Worm (Caenorhabditis elegans) whole organism, late embryonic: ENCODE measurements around the gene F31D4.2.
A peak's percentile ranks its signal among the peaks of the same experiment; 100 is the strongest.

Source experiments
- C38D4.7 ChIP-seq: fragments of 200-800 bp; sonication (Bioruptor generic); optimal IDR thresholded peaks from 2 replicates; lab custom pipeline; 2018; ENCODE audit warnings: mild to moderate bottlenecking, missing genetic modification characterization, moderate library complexity, missing compliant biosample characterization
- F13H6.1 ChIP-seq: sonication (generic microtip); optimal IDR thresholded peaks from 2 replicates; lab custom pipeline; 2016; ENCODE audit warnings: missing genetic modification characterization, missing compliant biosample characterization
- Y22D7AL.16 ChIP-seq: sonication (generic microtip); optimal IDR thresholded peaks from 2 replicates; lab custom pipeline; 2016; ENCODE audit warnings: missing genetic modification characterization, missing compliant biosample characterization
- ceh-14 ChIP-seq: sonication (generic microtip); optimal IDR thresholded peaks from 2 replicates; lab custom pipeline; 2016; ENCODE audit warnings: missing genotype, missing genetic modification characterization, missing compliant biosample characterization
- ceh-18 ChIP-seq: sonication (generic microtip); optimal IDR thresholded peaks from 2 replicates; lab custom pipeline; 2016; ENCODE audit warnings: missing genetic modification characterization, missing compliant biosample characterization
- ceh-2 ChIP-seq: sonication (generic microtip); optimal IDR thresholded peaks from 2 replicates; lab custom pipeline; 2016; ENCODE audit warnings: missing genotype, missing genetic modification characterization, missing compliant biosample characterization
- ceh-22 ChIP-seq: sonication (generic microtip); optimal IDR thresholded peaks from 2 replicates; lab custom pipeline; 2017; ENCODE audit warnings: missing biosample characterization, missing genetic modification characterization
- ceh-31 ChIP-seq: sonication (generic microtip); optimal IDR thresholded peaks from 2 replicates; lab custom pipeline; 2016; ENCODE audit warnings: missing genetic modification characterization, missing compliant biosample characterization
- ceh-34 ChIP-seq: sonication (generic microtip); optimal IDR thresholded peaks from 2 replicates; lab custom pipeline; 2016; ENCODE audit warnings: mild to moderate bottlenecking, missing genetic modification characterization, missing compliant biosample characterization
- ceh-45 ChIP-seq: fragments of 200-800 bp; sonication (Bioruptor generic); IDR thresholded peaks from 2 replicates; pipeline ENCODE4 v1.3.6; 2022; ENCODE audit warnings: missing genetic modification reagents, missing genetic modification characterization, missing compliant biosample characterization
- ceh-9 ChIP-seq: sonication (generic microtip); optimal IDR thresholded peaks from 2 replicates; lab custom pipeline; 2016; ENCODE audit warnings: mild to moderate bottlenecking, missing genetic modification characterization, inconsistent platforms, missing compliant biosample characterization
- elt-2 ChIP-seq: sonication (generic microtip); optimal IDR thresholded peaks from 2 replicates; lab custom pipeline; 2016; ENCODE audit warnings: missing genetic modification reagents, missing genetic modification characterization, missing compliant biosample characterization
- elt-4 ChIP-seq: sonication (generic microtip); optimal IDR thresholded peaks from 2 replicates; lab custom pipeline; 2016; ENCODE audit warnings: missing genetic modification characterization, missing compliant biosample characterization
- eyg-1 ChIP-seq: sonication (generic microtip); optimal IDR thresholded peaks from 2 replicates; lab custom pipeline; 2016; ENCODE audit warnings: missing genotype, missing genetic modification characterization, missing compliant biosample characterization
- fkh-10 ChIP-seq: fragments of 150-350 bp; optimal IDR thresholded peaks from 2 replicates; lab custom pipeline; 2014; ENCODE audit warnings: missing biosample characterization, missing genetic modification reagents, missing genetic modification characterization
- fkh-6 ChIP-seq: sonication (generic microtip); optimal IDR thresholded peaks from 2 replicates; lab custom pipeline; 2016; ENCODE audit warnings: missing genetic modification characterization, missing compliant biosample characterization
- gmeb-2 ChIP-seq: sonication (generic microtip); optimal IDR thresholded peaks from 2 replicates; lab custom pipeline; 2016; ENCODE audit warnings: missing genetic modification characterization, inconsistent platforms, missing compliant biosample characterization
- hlh-15 ChIP-seq: sonication (generic microtip); optimal IDR thresholded peaks from 2 replicates; lab custom pipeline; 2016; ENCODE audit warnings: missing genetic modification characterization, missing compliant biosample characterization
- hlh-8 ChIP-seq: sonication (generic microtip); optimal IDR thresholded peaks from 2 replicates; lab custom pipeline; 2016; ENCODE audit warnings: missing genotype, missing genetic modification characterization, missing compliant biosample characterization
- lim-6 ChIP-seq: sonication (generic microtip); optimal IDR thresholded peaks from 2 replicates; lab custom pipeline; 2016; ENCODE audit warnings: missing genetic modification characterization, missing compliant biosample characterization
- mec-3 ChIP-seq: sonication (generic microtip); optimal IDR thresholded peaks from 2 replicates; lab custom pipeline; 2016; ENCODE audit warnings: borderline replicate concordance, missing genetic modification characterization, missing compliant biosample characterization
- nhr-11 ChIP-seq: fragments of 150-350 bp; optimal IDR thresholded peaks from 2 replicates; lab custom pipeline; 2014; ENCODE audit warnings: missing biosample characterization, missing genetic modification characterization
- odd-2 ChIP-seq: sonication (generic microtip); optimal IDR thresholded peaks from 2 replicates; lab custom pipeline; 2017; ENCODE audit warnings: antibody characterized with exemption, mild to moderate bottlenecking, missing genetic modification characterization, missing compliant biosample characterization
- pax-1 ChIP-seq: fragments of 150-350 bp; optimal IDR thresholded peaks from 2 replicates; lab custom pipeline; 2014; ENCODE audit warnings: missing biosample characterization, missing genetic modification characterization
- pha-2 ChIP-seq: sonication (generic microtip); optimal IDR thresholded peaks from 2 replicates; lab custom pipeline; 2017; ENCODE audit warnings: mild to moderate bottlenecking, missing genetic modification characterization, missing compliant biosample characterization
- pha-4 ChIP-seq: fragments of 150-350 bp; optimal IDR thresholded peaks from 2 replicates; lab custom pipeline; 2018; ENCODE audit warnings: missing biosample characterization, missing genetic modification reagents, missing genetic modification characterization
- pqm-1 ChIP-seq: sonication (generic microtip); optimal IDR thresholded peaks from 2 replicates; lab custom pipeline; 2016; ENCODE audit warnings: missing genetic modification characterization, missing compliant biosample characterization
- pros-1 ChIP-seq: fragments of 150-350 bp; optimal IDR thresholded peaks from 2 replicates; lab custom pipeline; 2014; ENCODE audit warnings: missing biosample characterization, missing genetic modification reagents, missing genetic modification characterization
- sdc-2 ChIP-seq: sonication (generic microtip); optimal IDR thresholded peaks from 2 replicates; lab custom pipeline; 2016; ENCODE audit warnings: missing genotype, missing genetic modification characterization, missing compliant biosample characterization
- sox-4 ChIP-seq: sonication (generic microtip); optimal IDR thresholded peaks from 2 replicates; lab custom pipeline; 2017; ENCODE audit warnings: mild to moderate bottlenecking, missing genetic modification characterization, inconsistent platforms, missing compliant biosample characterization
- tbx-2 ChIP-seq: sonication (generic microtip); optimal IDR thresholded peaks from 2 replicates; lab custom pipeline; 2016; ENCODE audit warnings: missing genetic modification characterization, missing compliant biosample characterization
- tbx-7 ChIP-seq: sonication (generic microtip); optimal IDR thresholded peaks from 2 replicates; lab custom pipeline; 2016; ENCODE audit warnings: missing genotype, missing genetic modification characterization, missing compliant biosample characterization
- ttx-3 ChIP-seq: sonication (generic microtip); optimal IDR thresholded peaks from 2 replicates; lab custom pipeline; 2016; ENCODE audit warnings: missing genetic modification reagents, missing genetic modification characterization, missing compliant biosample characterization
- unc-3 ChIP-seq, 2 experiments: fragments of 200-800 bp in 1 of 2; sonication (Bioruptor generic) in 1 of 2; sonication (generic microtip) in 1 of 2; conservative IDR thresholded peaks in 1 of 2; optimal IDR thresholded peaks in 1 of 2; 2 replicates each; pipeline versions ENCODE4 v1.3.6 to Lab custom; 2016 to 2022; ENCODE audit warnings: missing compliant biosample characterization in 2 of 2, missing genetic modification characterization in 2 of 2, missing genetic modification reagents in 1 of 2
- unc-42 ChIP-seq: sonication (generic microtip); optimal IDR thresholded peaks from 2 replicates; lab custom pipeline; 2016; ENCODE audit warnings: missing genotype, missing genetic modification characterization, missing compliant biosample characterization
- unc-86 ChIP-seq: sonication (generic microtip); optimal IDR thresholded peaks from 2 replicates; lab custom pipeline; 2016; ENCODE audit warnings: missing genetic modification characterization, missing compliant biosample characterization

Gene F31D4.2

ce11 chrV:20879069-20879667 is 33.8 kb upstream of the F31D4.2 start, which contains the start of gene unc-80 (continued):
- TF ChIP-seq pha-4 (tag; lab: Kevin White, UChicago) (no peak), C38D4.7 (GFP tag; lab: Kevin White, UChicago) (no peak)

ce11 chrV:20875324-20875723 is 30.0 kb upstream of the F31D4.2 start:
- TF ChIP-seq fkh-10 (GFP tag; lab: Kevin White, UChicago) (no peak), ceh-2 (tag; lab: Kevin White, UChicago) (no peak), ttx-3 (no peak), pax-1 (tag; lab: Kevin White, UChicago) (no peak), F13H6.1 (tag; lab: Kevin White, UChicago) (no peak), ceh-9 (no peak), ceh-45 (GFP tag; lab: Robert Waterston, UW) (no peak), pha-4 (tag; lab: Kevin White, UChicago) (no peak), lim-6 (no peak), pha-2 (no peak), odd-2 (no peak), Y22D7AL.16 (no peak), eyg-1 (tag; lab: Kevin White, UChicago) (no peak), ceh-22 (tag; lab: Kevin White, UChicago) (no peak), hlh-8 (tag; lab: Kevin White, UChicago) (no peak), unc-86 (tag; lab: Kevin White, UChicago) (no peak)

- TF ChIP-seq pqm-1 (tag; lab: Kevin White, UChicago) (no peak), ceh-31 (tag; lab: Kevin White, UChicago) (peak; percentile 2), unc-42 (peak; percentile 99), ceh-34 (tag; lab: Kevin White, UChicago) (no peak)
These were observed 27.8 kb upstream of the F31D4.2 start for ce11 chrV:20873144-20873543.

ce11 chrV:20871194-20871593 is 25.8 kb upstream of the F31D4.2 start:
- TF ChIP-seq sdc-2 (tag; lab: Kevin White, UChicago): no peak
- no peak for TF ChIP-seq C38D4.7 (GFP tag; lab: Kevin White, UChicago)
- no peak for TF ChIP-seq elt-2
- no peak for TF ChIP-seq unc-42
- no peak for TF ChIP-seq lim-6
- no peak for TF ChIP-seq sox-4

- TF ChIP-seq tbx-2 (tag; lab: Kevin White, UChicago) (no peak), elt-2 (no peak), ceh-14 (tag; lab: Kevin White, UChicago) (no peak), mec-3 (tag; lab: Kevin White, UChicago) (no peak), pros-1 (tag; lab: Kevin White, UChicago) (no peak), fkh-6 (tag; lab: Kevin White, UChicago) (no peak), nhr-11 (tag; lab: Kevin White, UChicago) (no peak), hlh-15 (no peak), unc-3 (GFP tag; conservative IDR thresholded peaks at IDR 0.05; lab: Robert Waterston, UW) (no peak), unc-3 (tag; optimal IDR thresholded peaks at IDR 0.05; lab: Kevin White, UChicago) (no peak), elt-4 (no peak), ceh-34 (tag; lab: Kevin White, UChicago) (no peak), tbx-7 (tag; lab: Kevin White, UChicago) (no peak), ceh-45 (GFP tag; lab: Robert Waterston, UW) (no peak), ceh-18 (tag; lab: Kevin White, UChicago) (no peak), gmeb-2 (tag; lab: Kevin White, UChicago) (no peak)
These were observed 25.3 kb upstream of the F31D4.2 start for ce11 chrV:20870633-20871032.
